Fruit fly (Drosophila melanogaster) whole organism, embryonic: ENCODE data around the gene CG7601.

ENCODE experiments used
- Bteb2 ChIP-seq: fragments of 200-800 bp; sonication (Bioruptor generic); optimal IDR thresholded peaks from 2 replicates; lab custom pipeline; 2016; ENCODE audit warnings: missing biosample characterization, missing genetic modification characterization
- CG11247 ChIP-seq: fragments of 200-800 bp; sonication (Bioruptor generic); IDR thresholded peaks from 2 replicates; pipeline ENCODE4 v1.3.6; 2022; ENCODE audit warnings: missing biosample characterization, missing genetic modification characterization
- CG11398 ChIP-seq: fragments of 200-800 bp; sonication (Bioruptor generic); optimal IDR thresholded peaks from 2 replicates; lab custom pipeline; 2016; ENCODE audit warnings: missing biosample characterization, missing genetic modification characterization
- CG11695 ChIP-seq: fragments of 200-800 bp; sonication (Bioruptor generic); IDR thresholded peaks from 3 replicates; pipeline ENCODE4 v1.3.6; 2022; ENCODE audit warnings: missing biosample characterization, missing genetic modification characterization
- CG1233 ChIP-seq: fragments of 200-800 bp; sonication (Bioruptor generic); optimal IDR thresholded peaks from 4 replicates; lab custom pipeline; 2018; ENCODE audit warnings: missing biosample characterization, mild to moderate bottlenecking, missing genetic modification characterization
- CG12391 ChIP-seq: fragments of 200-800 bp; sonication (Bioruptor generic); optimal IDR thresholded peaks from 3 replicates; lab custom pipeline; 2018; ENCODE audit warnings: missing biosample characterization, mild to moderate bottlenecking, missing genetic modification characterization, moderate library complexity
- CG12659 ChIP-seq: fragments of 200-800 bp; sonication (Bioruptor generic); optimal IDR thresholded peaks from 3 replicates; lab custom pipeline; 2017; ENCODE audit warnings: mild to moderate bottlenecking, missing biosample characterization, missing genetic modification reagents, missing genetic modification characterization
- CG13123 ChIP-seq: fragments of 200-800 bp; sonication (Bioruptor generic); optimal IDR thresholded peaks from 2 replicates; lab custom pipeline; 2016; ENCODE audit warnings: missing biosample characterization, missing genetic modification characterization
- CG13424 ChIP-seq: fragments of 200-800 bp; sonication (Bioruptor generic); optimal IDR thresholded peaks from 2 replicates; lab custom pipeline; 2019; ENCODE audit warnings: missing biosample characterization, mild to moderate bottlenecking, missing genetic modification characterization, moderate library complexity
- CG13775 ChIP-seq: fragments of 200-800 bp; sonication (Bioruptor generic); optimal IDR thresholded peaks from 3 replicates; lab custom pipeline; 2017; ENCODE audit warnings: missing biosample characterization, mild to moderate bottlenecking, missing genetic modification characterization
- CG15479 ChIP-seq: fragments of 200-800 bp; sonication (Bioruptor generic); optimal IDR thresholded peaks from 3 replicates; lab custom pipeline; 2019; ENCODE audit warnings: missing biosample characterization, mild to moderate bottlenecking, missing genetic modification characterization, moderate library complexity
- CG17186 ChIP-seq: fragments of 200-800 bp; sonication (Bioruptor generic); optimal IDR thresholded peaks from 3 replicates; lab custom pipeline; 2017; ENCODE audit warnings: missing biosample characterization, missing genetic modification reagents, missing genetic modification characterization
- CG18476 ChIP-seq: fragments of 200-800 bp; sonication (Bioruptor generic); optimal IDR thresholded peaks from 2 replicates; lab custom pipeline; 2016; ENCODE audit warnings: missing biosample characterization, mild to moderate bottlenecking, missing genetic modification characterization
- CG2712 ChIP-seq: fragments of 200-800 bp; optimal IDR thresholded peaks from 3 replicates; lab custom pipeline; 2019; ENCODE audit warnings: missing biosample characterization, mild to moderate bottlenecking, missing genetic modification characterization, moderate library complexity
- CG30020 ChIP-seq: fragments of 200-800 bp; optimal IDR thresholded peaks from 2 replicates; lab custom pipeline; 2019; ENCODE audit warnings: missing biosample characterization, mild to moderate bottlenecking, missing genetic modification characterization, moderate library complexity
- CG30403 ChIP-seq: fragments of 200-800 bp; sonication (Bioruptor generic); optimal IDR thresholded peaks from 3 replicates; lab custom pipeline; 2016; ENCODE audit warnings: missing biosample characterization, missing genetic modification characterization
- CG32532 ChIP-seq: fragments of 200-800 bp; sonication (Bioruptor generic); IDR thresholded peaks from 2 replicates; pipeline ENCODE4 v1.3.6; 2022; ENCODE audit warnings: missing biosample characterization, missing genetic modification characterization
- CG34224 ChIP-seq: fragments of 200-800 bp; sonication (Bioruptor generic); IDR thresholded peaks from 3 replicates; pipeline ENCODE4 v1.3.6; 2022; ENCODE audit warnings: missing biosample characterization, missing genetic modification characterization; ENCODE audit not compliant: partially characterized antibody
- CG3847 ChIP-seq: fragments of 200-800 bp; sonication (Bioruptor generic); IDR thresholded peaks from 2 replicates; pipeline ENCODE4 v1.3.6; 2022; ENCODE audit warnings: missing biosample characterization, missing genetic modification characterization
- CG5180 ChIP-seq: fragments of 200-800 bp; sonication (Bioruptor generic); optimal IDR thresholded peaks from 3 replicates; lab custom pipeline; 2017; ENCODE audit warnings: missing biosample characterization, missing genetic modification characterization, mild to moderate bottlenecking, moderate library complexity, missing genetic modification reagents
- CG7357 ChIP-seq: fragments of 200-800 bp; sonication (Bioruptor generic); IDR thresholded peaks from 3 replicates; pipeline ENCODE4 v1.3.6; 2022; ENCODE audit warnings: missing biosample characterization, missing genetic modification characterization
- CG8388 ChIP-seq: fragments of 200-800 bp; sonication (Bioruptor generic); optimal IDR thresholded peaks from 2 replicates; lab custom pipeline; 2019; ENCODE audit warnings: missing biosample characterization, mild to moderate bottlenecking, missing genetic modification characterization, moderate library complexity
- ERR ChIP-seq: fragments of 200-800 bp; sonication (Bioruptor generic); optimal IDR thresholded peaks from 2 replicates; lab custom pipeline; 2016; ENCODE audit warnings: missing biosample characterization, missing genetic modification characterization
- HHEX ChIP-seq: fragments of 200-800 bp; sonication (Bioruptor generic); optimal IDR thresholded peaks from 3 replicates; lab custom pipeline; 2017; ENCODE audit warnings: missing biosample characterization, mild to moderate bottlenecking, missing genetic modification characterization, missing genetic modification reagents
- HLH3B ChIP-seq: fragments of 200-800 bp; sonication (Bioruptor generic); IDR thresholded peaks from 2 replicates; pipeline ENCODE4 v1.3.6; 2022; ENCODE audit warnings: missing biosample characterization, missing genetic modification characterization
- Hmr ChIP-seq: fragments of 200-800 bp; sonication (Bioruptor generic); optimal IDR thresholded peaks from 3 replicates; lab custom pipeline; 2017; ENCODE audit warnings: mild to moderate bottlenecking, missing biosample characterization, missing genetic modification reagents, missing genetic modification characterization
- Hr3 ChIP-seq: fragments of 200-800 bp; sonication (Bioruptor generic); optimal IDR thresholded peaks from 3 replicates; lab custom pipeline; 2016; ENCODE audit warnings: missing biosample characterization, missing genetic modification characterization
- Hr51 ChIP-seq, 2 experiments: fragments of 200-800 bp; sonication (Bioruptor generic); optimal IDR thresholded peaks; 2 replicates in 1 of 2; 3 replicates in 1 of 2; lab custom pipeline; 2016 to 2018; ENCODE audit warnings: missing biosample characterization in 2 of 2, missing genetic modification characterization in 2 of 2, mild to moderate bottlenecking in 1 of 2, moderate library complexity in 1 of 2
- Jarid2 ChIP-seq: fragments of 200-800 bp; sonication (Bioruptor generic); optimal IDR thresholded peaks from 3 replicates; lab custom pipeline; 2017; ENCODE audit warnings: mild to moderate bottlenecking, missing biosample characterization, missing genetic modification reagents, missing genetic modification characterization
- MESR4 ChIP-seq: fragments of 200-800 bp; sonication (Bioruptor generic); optimal IDR thresholded peaks from 2 replicates; lab custom pipeline; 2018; ENCODE audit warnings: missing biosample characterization, mild to moderate bottlenecking, missing genetic modification characterization, moderate library complexity
- NfI ChIP-seq: fragments of 200-800 bp; sonication (Bioruptor generic); optimal IDR thresholded peaks from 3 replicates; lab custom pipeline; 2018; ENCODE audit warnings: missing biosample characterization, mild to moderate bottlenecking, missing genetic modification characterization, moderate library complexity
- Sin3A ChIP-seq: fragments of >200 bp; optimal IDR thresholded peaks from 2 replicates; lab custom pipeline; 2018
- Sry-δ ChIP-seq: fragments of 200-800 bp; sonication (Bioruptor generic); optimal IDR thresholded peaks from 2 replicates; lab custom pipeline; 2016; ENCODE audit warnings: missing biosample characterization, missing genetic modification characterization
- amos ChIP-seq: fragments of 200-800 bp; sonication (Bioruptor generic); IDR thresholded peaks from 2 replicates; pipeline ENCODE4 v1.3.6; 2022; ENCODE audit warnings: missing biosample characterization, missing genetic modification characterization; ENCODE audit not compliant: partially characterized antibody
- da ChIP-seq: fragments of 200-800 bp; sonication (Bioruptor generic); optimal IDR thresholded peaks from 2 replicates; lab custom pipeline; 2016; ENCODE audit warnings: missing biosample characterization, missing genetic modification characterization
- ftz-f1 ChIP-seq: fragments of 200-800 bp; sonication (Bioruptor generic); optimal IDR thresholded peaks from 2 replicates; lab custom pipeline; 2016; ENCODE audit warnings: missing biosample characterization, missing genetic modification characterization
- gfzf ChIP-seq: fragments of 200-800 bp; sonication (Bioruptor generic); optimal IDR thresholded peaks from 2 replicates; lab custom pipeline; 2016; ENCODE audit warnings: missing biosample characterization, mild to moderate bottlenecking, missing genetic modification characterization, moderate library complexity
- pan ChIP-seq, 4 experiments: fragments of >200 bp in 3 of 4; fragments of 200-800 bp in 1 of 4; sonication (Bioruptor generic) in 1 of 4; optimal IDR thresholded peaks in 3 of 4; IDR thresholded peaks in 1 of 4; 2 replicates each; pipeline versions ENCODE4 v1.3.6 to Lab custom; 2017 to 2022; ENCODE audit warnings: missing biosample characterization in 2 of 4, missing genetic modification characterization in 2 of 4, mixed read lengths in 1 of 4
- pb ChIP-seq: fragments of 200-800 bp; sonication (Bioruptor generic); optimal IDR thresholded peaks from 3 replicates; lab custom pipeline; 2016; ENCODE audit warnings: missing biosample characterization, missing genetic modification characterization
- peb ChIP-seq: fragments of 200-800 bp; sonication (Bioruptor generic); IDR thresholded peaks from 2 replicates; pipeline ENCODE4 v1.3.6; 2022; ENCODE audit warnings: missing biosample characterization, missing genetic modification characterization
- pnt ChIP-seq: fragments of 200-800 bp; sonication (Bioruptor generic); optimal IDR thresholded peaks from 3 replicates; lab custom pipeline; 2016; ENCODE audit warnings: missing biosample characterization, missing genetic modification characterization
- pzg ChIP-seq: fragments of 200-800 bp; sonication (Bioruptor generic); optimal IDR thresholded peaks from 3 replicates; lab custom pipeline; 2018; ENCODE audit warnings: missing biosample characterization, mild to moderate bottlenecking, missing genetic modification characterization, moderate library complexity
- row ChIP-seq: fragments of 200-800 bp; sonication (Bioruptor generic); IDR thresholded peaks from 3 replicates; pipeline ENCODE4 v1.3.6; 2022; ENCODE audit warnings: missing biosample characterization, missing genetic modification characterization
- run ChIP-seq: fragments of 200-800 bp; sonication (Bioruptor generic); optimal IDR thresholded peaks from 3 replicates; lab custom pipeline; 2018; ENCODE audit warnings: missing biosample characterization, mild to moderate bottlenecking, missing genetic modification characterization
- schlank ChIP-seq: fragments of 200-800 bp; sonication (Bioruptor generic); optimal IDR thresholded peaks from 2 replicates; lab custom pipeline; 2018; ENCODE audit warnings: missing biosample characterization, mild to moderate bottlenecking, missing genetic modification characterization
- vnd ChIP-seq: fragments of 200-800 bp; sonication (Bioruptor generic); IDR thresholded peaks from 3 replicates; pipeline ENCODE4 v1.3.6; 2022; ENCODE audit warnings: missing biosample characterization, missing genetic modification characterization; ENCODE audit not compliant: partially characterized antibody
- vvl ChIP-seq: fragments of 200-800 bp; sonication (Bioruptor generic); IDR thresholded peaks from 2 replicates; pipeline ENCODE4 v1.3.6; 2022; ENCODE audit warnings: missing biosample characterization, missing genetic modification characterization
- zfh2 ChIP-seq: fragments of 200-800 bp; sonication (Bioruptor generic); optimal IDR thresholded peaks from 2 replicates; lab custom pipeline; 2016; ENCODE audit warnings: missing biosample characterization, missing genetic modification characterization

CG7601 gene

DNA sequence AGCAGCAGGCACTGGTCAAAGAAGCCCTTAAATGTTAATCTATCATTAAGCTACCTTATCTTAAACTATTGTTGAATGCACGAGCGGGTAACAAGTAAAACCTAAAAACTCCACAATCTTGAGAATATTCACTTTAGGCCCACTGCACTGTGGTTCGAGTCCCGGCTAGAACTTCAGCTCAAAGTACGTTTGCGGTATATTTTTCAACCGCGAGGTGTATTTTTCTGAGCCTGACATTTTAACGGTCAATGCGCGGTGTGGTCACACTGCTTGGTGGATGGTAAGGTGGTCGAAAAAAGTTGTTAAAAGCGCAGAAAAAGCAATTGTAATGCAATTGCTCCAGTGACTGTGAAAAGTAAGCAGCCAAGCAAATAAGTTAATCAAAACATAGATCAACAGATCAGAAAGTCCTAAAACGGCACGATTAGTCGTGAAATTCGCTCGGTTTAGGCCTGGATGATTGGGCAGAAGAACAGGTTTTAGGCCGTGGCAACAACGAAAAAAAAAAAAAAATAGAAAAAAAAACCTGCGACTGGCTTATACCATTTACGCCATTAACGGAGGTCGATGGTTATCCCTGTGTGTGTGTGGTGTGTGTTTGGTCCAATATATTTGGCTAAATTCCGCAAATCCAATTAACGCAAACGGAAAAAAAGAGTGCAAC is 10.8 kb downstream of the CG7601 start, which contains the start of gene Kul (continued):
- TF ChIP-seq ERR (GFP tag; lab: Kevin White, UChicago) = no peak
- TF ChIP-seq CG11247 = no peak
- no peak for TF ChIP-seq CG12391
- TF ChIP-seq NfI (GFP tag; lab: Kevin White, UChicago) = peak; percentile 29
- TF ChIP-seq CG13123 (GFP tag; lab: Kevin White, UChicago) = no peak
- TF ChIP-seq CG17186 (GFP tag; lab: Kevin White, UChicago) = peak; percentile 43
- no peak for TF ChIP-seq CG13775 (GFP tag; lab: Kevin White, UChicago)
- peak; percentile 45 for TF ChIP-seq MESR4
- TF ChIP-seq ftz-f1 (GFP tag; lab: Kevin White, UChicago) = no peak
- peak; percentile 36 for TF ChIP-seq CG30403 (GFP tag; lab: Kevin White, UChicago)
- TF ChIP-seq CG12659 (GFP tag; lab: Kevin White, UChicago) = peak; percentile 55
- peak; percentile 52 for TF ChIP-seq Sin3A (lab: Kevin White, UChicago)
- TF ChIP-seq Jarid2 = peak; percentile 4
- TF ChIP-seq vvl (GFP tag; lab: Robert Waterston, UW) = 0 out of 2 replicates have a peak, but pooled peaks have one; percentile 33
- TF ChIP-seq CG7357 (GFP tag; lab: Robert Waterston, UW) = no peak
- no peak for TF ChIP-seq CG18476 (GFP tag; lab: Kevin White, UChicago)
- TF ChIP-seq Hmr (GFP tag; lab: Kevin White, UChicago) = no peak
- no peak for TF ChIP-seq HHEX
- peak; percentile 47 for TF ChIP-seq pb (GFP tag; lab: Kevin White, UChicago)
- 0 out of 3 replicates have a peak, but pooled peaks have one; percentile 13 for TF ChIP-seq vnd (GFP tag; lab: Robert Waterston, UW)
- no peak for TF ChIP-seq CG30020 (tag; lab: Kevin White, UChicago)
- TF ChIP-seq da (GFP tag; lab: Kevin White, UChicago) = no peak
- TF ChIP-seq row (GFP tag; lab: Robert Waterston, UW) = peak; percentile 56; the same call in 2 of the 3 replicates
- peak; percentile 82 for TF ChIP-seq pzg
- peak; percentile 12 for TF ChIP-seq CG11398
- TF ChIP-seq CG2712 (tag; lab: Kevin White, UChicago) = no peak
- peak; percentile 40 for TF ChIP-seq Sry-δ (GFP tag; lab: Kevin White, UChicago)
- TF ChIP-seq schlank (tag; lab: Kevin White, UChicago) = no peak
- no peak for TF ChIP-seq CG15479 (GFP tag; lab: Kevin White, UChicago)
- peak; percentile 87 for TF ChIP-seq gfzf (GFP tag; lab: Kevin White, UChicago)
- peak; percentile 11 for TF ChIP-seq CG1233 (GFP tag; lab: Kevin White, UChicago)
- TF ChIP-seq Hr51 (GFP tag; optimal IDR thresholded peaks at IDR 0.05; lab: Kevin White, UChicago) = peak in 1 of 2 experiments; percentile 8
- TF ChIP-seq HLH3B (GFP tag; lab: Robert Waterston, UW) = peak; percentile 32; the same call in 1 of the 2 replicates
- no peak for TF ChIP-seq pan (optimal IDR thresholded peaks at IDR 0.05; lab: Kevin White, UChicago)
- TF ChIP-seq pan (GFP tag; optimal IDR thresholded peaks at IDR 0.05 in 1 of 2, IDR thresholded peaks at IDR 0.05 in 1 of 2) = peak in 1 of 2 experiments; percentile 36
- TF ChIP-seq CG5180 (GFP tag; lab: Kevin White, UChicago) = no peak
- TF ChIP-seq Hr3 (GFP tag; lab: Kevin White, UChicago) = no peak
- peak; percentile 2 for TF ChIP-seq zfh2 (GFP tag; lab: Kevin White, UChicago)
- no peak for TF ChIP-seq CG11695 (GFP tag; lab: Robert Waterston, UW)
- TF ChIP-seq CG13424 (tag; lab: Kevin White, UChicago) = no peak
- no peak for TF ChIP-seq run (tag; lab: Kevin White, UChicago)
- no peak for TF ChIP-seq Bteb2 (GFP tag; lab: Kevin White, UChicago)
- 0 out of 2 replicates have a peak, but pooled peaks have one; percentile 36 for TF ChIP-seq amos (GFP tag; lab: Robert Waterston, UW)
- TF ChIP-seq CG8388 (GFP tag; lab: Kevin White, UChicago) = no peak
- peak; percentile 43 for TF ChIP-seq CG3847
- peak; percentile 47; the same call in 1 of the 3 replicates for TF ChIP-seq CG34224
- TF ChIP-seq peb (GFP tag; lab: Robert Waterston, UW) = no peak
- peak; percentile 40 for TF ChIP-seq CG32532 (GFP tag; lab: Robert Waterston, UW)
- peak; percentile 11 for TF ChIP-seq pnt (GFP tag; lab: Kevin White, UChicago)
